Fruit fly (Drosophila melanogaster) whole organism, prepupa: ENCODE measurements around the gene CG33927.

Source experiments
- CG10669 ChIP-seq: fragments of 200-800 bp; sonication (Bioruptor generic); optimal IDR thresholded peaks from 3 replicates; lab custom pipeline; 2018; ENCODE audit warnings: missing biosample characterization, mild to moderate bottlenecking, missing genetic modification characterization, moderate library complexity
- CG11294 ChIP-seq: fragments of 200-800 bp; sonication (Bioruptor generic); IDR thresholded peaks from 2 replicates; pipeline ENCODE4 v1.3.6; 2022; ENCODE audit warnings: missing biosample characterization, missing genetic modification characterization
- CG11762 ChIP-seq: fragments of 200-800 bp; sonication (Bioruptor generic); optimal IDR thresholded peaks from 3 replicates; lab custom pipeline; 2016; ENCODE audit warnings: missing biosample characterization, missing genetic modification characterization; ENCODE audit not compliant: insufficient read depth
- CG11902 ChIP-seq: fragments of 200-800 bp; sonication (Bioruptor generic); optimal IDR thresholded peaks from 3 replicates; lab custom pipeline; 2016; ENCODE audit warnings: missing biosample characterization, missing genetic modification characterization
- CG34406 ChIP-seq: fragments of 200-800 bp; sonication (Bioruptor generic); optimal IDR thresholded peaks from 3 replicates; lab custom pipeline; 2016; ENCODE audit warnings: missing biosample characterization, missing genetic modification characterization
- CG6163 ChIP-seq: fragments of 200-800 bp; sonication (Bioruptor generic); IDR thresholded peaks from 3 replicates; pipeline ENCODE4 v1.3.6; 2022; ENCODE audit warnings: missing biosample characterization, missing genetic modification characterization
- CG8319 ChIP-seq: fragments of 200-800 bp; sonication (Bioruptor generic); optimal IDR thresholded peaks from 3 replicates; lab custom pipeline; 2016; ENCODE audit warnings: missing biosample characterization, missing genetic modification characterization
- CG9139 ChIP-seq: fragments of 200-800 bp; sonication (Bioruptor generic); optimal IDR thresholded peaks from 3 replicates; lab custom pipeline; 2017; ENCODE audit warnings: missing biosample characterization, mild to moderate bottlenecking, missing genetic modification characterization
- Eip78C ChIP-seq: fragments of 200-800 bp; sonication (Bioruptor generic); peaks from one replicate; lab custom pipeline; 2016; ENCODE audit warnings: missing biosample characterization, missing genetic modification characterization
- Eip93F ChIP-seq: fragments of 200-800 bp; sonication (Bioruptor generic); optimal IDR thresholded peaks from 2 replicates; lab custom pipeline; 2016; ENCODE audit warnings: missing biosample characterization, mild to moderate bottlenecking, missing genetic modification characterization
- Ets21C ChIP-seq: fragments of 200-800 bp; sonication (Bioruptor generic); optimal IDR thresholded peaks from 3 replicates; lab custom pipeline; 2016; ENCODE audit warnings: missing biosample characterization, missing genetic modification characterization
- Ets96B ChIP-seq: fragments of 200-800 bp; optimal IDR thresholded peaks from 2 replicates; lab custom pipeline; 2019; ENCODE audit warnings: missing biosample characterization, mild to moderate bottlenecking, missing genetic modification characterization, moderate library complexity
- Hr39 ChIP-seq: fragments of 200-800 bp; sonication (Bioruptor generic); optimal IDR thresholded peaks from 2 replicates; lab custom pipeline; 2016; ENCODE audit warnings: missing biosample characterization, missing genetic modification characterization
- Hr4 ChIP-seq: fragments of 200-800 bp; sonication (Bioruptor generic); optimal IDR thresholded peaks from 3 replicates; lab custom pipeline; 2016; ENCODE audit warnings: missing biosample characterization, missing genetic modification characterization
- Met ChIP-seq: fragments of 200-800 bp; sonication (Bioruptor generic); optimal IDR thresholded peaks from 3 replicates; lab custom pipeline; 2016; ENCODE audit warnings: missing biosample characterization, missing genetic modification characterization
- OdsH ChIP-seq: fragments of 200-800 bp; sonication (Bioruptor generic); optimal IDR thresholded peaks from 3 replicates; lab custom pipeline; 2016; ENCODE audit warnings: missing biosample characterization, missing genetic modification characterization
- Sox14 ChIP-seq: fragments of 200-800 bp; sonication (Bioruptor generic); optimal IDR thresholded peaks from 3 replicates; lab custom pipeline; 2016; ENCODE audit warnings: missing biosample characterization, missing genetic modification characterization
- Sox15 ChIP-seq: fragments of 200-800 bp; sonication (Bioruptor generic); optimal IDR thresholded peaks from 3 replicates; lab custom pipeline; 2016; ENCODE audit warnings: missing biosample characterization, missing genetic modification characterization
- acj6 ChIP-seq: fragments of 200-800 bp; sonication (Bioruptor generic); optimal IDR thresholded peaks from 3 replicates; lab custom pipeline; 2016; ENCODE audit warnings: missing biosample characterization, missing genetic modification characterization
- dac ChIP-seq: fragments of 200-800 bp; sonication (Bioruptor generic); optimal IDR thresholded peaks from 2 replicates; lab custom pipeline; 2017; ENCODE audit warnings: missing biosample characterization, mild to moderate bottlenecking, missing genetic modification characterization
- dsx ChIP-seq: fragments of 200-800 bp; optimal IDR thresholded peaks from 3 replicates; lab custom pipeline; 2019; ENCODE audit warnings: missing biosample characterization, mild to moderate bottlenecking, missing genetic modification characterization, moderate library complexity; ENCODE audit not compliant: poor library complexity, severe bottlenecking
- lz ChIP-seq: fragments of 200-800 bp; sonication (Bioruptor generic); optimal IDR thresholded peaks from 3 replicates; lab custom pipeline; 2016; ENCODE audit warnings: missing biosample characterization, missing genetic modification characterization
- spab ChIP-seq: fragments of 200-800 bp; sonication (Bioruptor generic); optimal IDR thresholded peaks from 2 replicates; lab custom pipeline; 2017; ENCODE audit warnings: missing biosample characterization, mild to moderate bottlenecking, missing genetic modification characterization, missing genetic modification reagents
- ss ChIP-seq, 2 experiments: fragments of 200-800 bp; sonication (Bioruptor generic); optimal IDR thresholded peaks; 2 replicates in 1 of 2; 3 replicates in 1 of 2; lab custom pipeline; 2017 to 2018; ENCODE audit warnings: mild to moderate bottlenecking in 2 of 2, missing biosample characterization in 2 of 2, missing genetic modification characterization in 2 of 2, moderate library complexity in 1 of 2
- topi ChIP-seq: fragments of 200-800 bp; sonication (Bioruptor generic); optimal IDR thresholded peaks from 3 replicates; lab custom pipeline; 2016; ENCODE audit warnings: missing biosample characterization, missing genetic modification characterization
- vri ChIP-seq: fragments of 200-800 bp; sonication (Bioruptor generic); optimal IDR thresholded peaks from 3 replicates; lab custom pipeline; 2016; ENCODE audit warnings: missing biosample characterization, mild to moderate bottlenecking, missing genetic modification characterization

The CG33927 gene

dm6 chr3R:4641616-4642102, 48.7 kb downstream of the CG33927 start, which contains the start of the genes CG9775, MED31 and slx1 (continued):
- TF ChIP-seq Sox15, result peak; percentile 75
- peak; percentile 35 for TF ChIP-seq Ets21C (GFP tag; lab: Kevin White, UChicago)
- TF ChIP-seq CG34406 (GFP tag; lab: Kevin White, UChicago), result peak; percentile 81
- peak; percentile 78 for TF ChIP-seq Ets96B (tag; lab: Kevin White, UChicago)
- peak; percentile 74 for TF ChIP-seq lz (GFP tag; lab: Kevin White, UChicago)
- peak; percentile 64 for TF ChIP-seq Met (GFP tag; lab: Kevin White, UChicago)
- TF ChIP-seq ss (GFP tag; optimal IDR thresholded peaks at IDR 0.05; lab: Kevin White, UChicago), result peak in 1 of 2 experiments; percentile 54
- no peak for TF ChIP-seq vri (GFP tag; lab: Kevin White, UChicago)
- peak; percentile 43 for TF ChIP-seq dac (GFP tag; lab: Kevin White, UChicago)
- TF ChIP-seq CG8319 (GFP tag; lab: Kevin White, UChicago), result peak; percentile 53
- peak; percentile 84 for TF ChIP-seq acj6 (GFP tag; lab: Kevin White, UChicago)
- TF ChIP-seq CG10669, result peak; percentile 77
- TF ChIP-seq CG11294, result peak; percentile 83
- TF ChIP-seq Hr39, result peak; percentile 59
- TF ChIP-seq CG6163 (GFP tag; lab: Robert Waterston, UW), result peak; percentile 79
- peak; percentile 66 for TF ChIP-seq dsx (GFP tag; lab: Kevin White, UChicago)
- no peak for TF ChIP-seq spab (GFP tag; lab: Kevin White, UChicago)
- TF ChIP-seq CG11902 (GFP tag; lab: Kevin White, UChicago), result peak; percentile 62
- TF ChIP-seq CG9139, result no peak
- TF ChIP-seq topi (GFP tag; lab: Kevin White, UChicago), result peak; percentile 43
- TF ChIP-seq OdsH (GFP tag; lab: Kevin White, UChicago), result peak; percentile 85
- no peak for TF ChIP-seq Eip93F (GFP tag; lab: Kevin White, UChicago)
- peak; percentile 87 for TF ChIP-seq Eip78C (GFP tag; lab: Kevin White, UChicago)

dm6 chr3R:4641254-4641573, 49.2 kb downstream of the CG33927 start:
- TF ChIP-seq vri (GFP tag; lab: Kevin White, UChicago), result peak; percentile 60
- no peak for TF ChIP-seq Hr4 (GFP tag; lab: Kevin White, UChicago)

- TF ChIP-seq CG11762 (no peak), Sox14 (GFP tag; lab: Kevin White, UChicago) (no peak), Eip78C (GFP tag; lab: Kevin White, UChicago) (peak; percentile 12)
Observed at dm6 chr3R:4640546-4641253, 49.7 kb downstream of the CG33927 start.
